Worm (Caenorhabditis elegans) whole organism, midembryonic: Measurements from ENCODE around the gene noca-2.

ENCODE experiments used
- T22C8.4 ChIP-seq: fragments of 200-800 bp; sonication (Bioruptor generic); IDR thresholded peaks from 2 replicates; pipeline ENCODE4 v1.3.6; 2022; ENCODE audit warnings: missing genetic modification characterization, missing compliant biosample characterization
- klf-2 ChIP-seq: fragments of 200-800 bp; sonication (Bioruptor generic); conservative IDR thresholded peaks from 2 replicates; pipeline ENCODE4 v1.3.6; 2022; ENCODE audit warnings: missing genetic modification reagents, missing genetic modification characterization, missing compliant biosample characterization
- ref-1 ChIP-seq: fragments of 200-800 bp; sonication (Bioruptor generic); conservative IDR thresholded peaks from 2 replicates; pipeline ENCODE4 v1.3.6; 2022; ENCODE audit warnings: missing genetic modification reagents, missing genetic modification characterization, missing compliant biosample characterization
- ztf-29 ChIP-seq: fragments of 200-800 bp; sonication (Bioruptor generic); IDR thresholded peaks from 2 replicates; pipeline ENCODE4 v1.3.6; 2022; ENCODE audit warnings: missing genetic modification reagents, missing genetic modification characterization, missing compliant biosample characterization

DNA sequence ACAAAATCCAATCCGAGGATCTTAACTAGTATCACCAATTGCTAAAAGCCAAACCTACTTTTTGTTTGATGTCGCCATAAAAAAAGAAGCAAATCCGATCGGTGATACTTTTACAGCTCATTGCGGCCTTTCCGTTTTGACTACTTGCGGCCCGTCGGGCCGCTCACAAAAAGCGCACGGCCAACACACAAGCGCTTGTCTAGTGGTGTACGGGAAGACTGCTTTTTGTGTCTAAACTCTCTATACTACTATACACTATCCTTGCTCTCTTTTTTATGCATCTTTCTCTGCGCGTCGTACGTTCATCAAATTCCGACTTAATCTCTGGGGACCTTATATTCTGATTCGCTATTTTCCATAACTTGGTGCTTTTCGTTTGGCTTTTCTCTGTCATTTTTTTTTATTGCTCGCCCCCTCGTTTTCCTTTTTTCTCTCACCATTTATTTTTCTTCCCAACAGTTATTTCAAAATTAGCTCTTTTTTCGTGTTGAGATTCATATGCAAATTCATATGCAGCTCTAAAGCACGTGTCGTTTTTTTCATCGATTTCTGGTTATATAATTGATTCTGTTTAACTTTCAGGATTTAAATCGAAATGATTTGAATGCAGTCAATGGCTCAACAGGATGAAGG is at the start of gene noca-2:
- no peak for TF ChIP-seq klf-2 (GFP tag; lab: Robert Waterston, UW)
- no peak for TF ChIP-seq T22C8.4 (GFP tag; lab: Robert Waterston, UW)
- no peak for TF ChIP-seq ref-1 (GFP tag; lab: Robert Waterston, UW)
- no peak for TF ChIP-seq ztf-29 (GFP tag; lab: Robert Waterston, UW)
